Worm (Caenorhabditis elegans): Measurements from ENCODE around the gene pod-2.

- TF ChIP-seq him-1 (tag; optimal IDR thresholded peaks at IDR 0.05), result no peak
- TF ChIP-seq W03F9.2 (tag; optimal IDR thresholded peaks at IDR 0.05), result no peak
Observed at ce11 chrII:1106914-1107597, 29.5 kb upstream of the pod-2 start, which contains the start of gene col-40.

All from whole organism, L4/young adult.